Worm (Caenorhabditis elegans) whole organism, L4 larva: ENCODE measurements around the gene fbxa-36.

ENCODE experiments used
- D1046.2 ChIP-seq: fragments of 200-800 bp; sonication (Bioruptor generic); IDR thresholded peaks from 2 replicates; pipeline ENCODE4 v1.3.6; 2022; ENCODE audit warnings: missing genetic modification characterization, missing compliant biosample characterization
- F10B5.3 ChIP-seq: sonication (generic microtip); optimal IDR thresholded peaks from 2 replicates; lab custom pipeline; 2016; ENCODE audit warnings: mild to moderate bottlenecking, missing genetic modification characterization, missing compliant biosample characterization
- F44E2.7 ChIP-seq: fragments of 200-800 bp; sonication (Bioruptor generic); IDR thresholded peaks from 2 replicates; pipeline ENCODE4 v2.1.2; 2022; ENCODE audit warnings: missing genetic modification characterization, missing compliant biosample characterization
- F49E8.2 ChIP-seq: sonication (generic microtip); optimal IDR thresholded peaks from 2 replicates; lab custom pipeline; 2016; ENCODE audit warnings: missing compliant biosample characterization, mild to moderate bottlenecking, missing genetic modification characterization, borderline replicate concordance
- T20F7.1 ChIP-seq: fragments of 200-800 bp; sonication (Bioruptor generic); optimal IDR thresholded peaks from 2 replicates; lab custom pipeline; 2018; ENCODE audit warnings: mild to moderate bottlenecking, missing genetic modification characterization, missing compliant biosample characterization
- Y105C5A.15 ChIP-seq: fragments of 200-800 bp; sonication (Bioruptor generic); IDR thresholded peaks from 2 replicates; pipeline ENCODE4 v1.3.6; 2022; ENCODE audit warnings: missing genetic modification characterization, missing compliant biosample characterization
- Y48G9A.11 ChIP-seq: fragments of 200-800 bp; sonication (Bioruptor generic); IDR thresholded peaks from 2 replicates; pipeline ENCODE4 v1.3.6; 2022; ENCODE audit warnings: missing genetic modification reagents, missing genetic modification characterization, missing compliant biosample characterization
- Y5F2A.4 ChIP-seq: fragments of 200-800 bp; sonication (Bioruptor generic); optimal IDR thresholded peaks from 2 replicates; lab custom pipeline; 2018; ENCODE audit warnings: mild to moderate bottlenecking, missing genetic modification characterization, missing compliant biosample characterization
- Y75B8A.6 ChIP-seq: fragments of 200-800 bp; sonication (Bioruptor generic); IDR thresholded peaks from 2 replicates; pipeline ENCODE4 v1.3.6; 2022; ENCODE audit warnings: missing genetic modification reagents, missing genetic modification characterization, missing compliant biosample characterization
- aha-1 ChIP-seq: fragments of 150-350 bp; peaks from one replicate; lab custom pipeline; 2014; ENCODE audit warnings: missing biosample characterization, missing genetic modification characterization
- ama-1 ChIP-seq: fragments of 150-350 bp; optimal IDR thresholded peaks from 2 replicates; lab custom pipeline; 2014; ENCODE audit warnings: inconsistent platforms, mixed read lengths
- cey-2 ChIP-seq: sonication (generic microtip); optimal IDR thresholded peaks from 3 replicates; lab custom pipeline; 2017; ENCODE audit warnings: missing genetic modification characterization, mild to moderate bottlenecking, missing compliant biosample characterization, antibody characterized with exemption, borderline replicate concordance; ENCODE audit not compliant: insufficient read depth
- ctbp-1 ChIP-seq: fragments of 200-800 bp; sonication (Bioruptor generic); IDR thresholded peaks from 2 replicates; pipeline ENCODE4 v1.3.6; 2022; ENCODE audit warnings: missing genetic modification reagents, missing genetic modification characterization, missing compliant biosample characterization
- daf-12 ChIP-seq: fragments of 150-350 bp; optimal IDR thresholded peaks from 2 replicates; lab custom pipeline; 2014; ENCODE audit warnings: missing biosample characterization, missing genetic modification reagents, missing genetic modification characterization
- daf-16 ChIP-seq, 3 experiments: sonication (generic microtip); optimal IDR thresholded peaks; 2 replicates each; lab custom pipeline; 2016 to 2017; ENCODE audit warnings: missing genetic modification characterization in 3 of 3, missing genetic modification reagents in 3 of 3, mild to moderate bottlenecking in 2 of 3, missing compliant biosample characterization in 2 of 3, missing biosample characterization in 1 of 3, moderate library complexity in 1 of 3
- fkh-10 ChIP-seq: fragments of 150-350 bp; optimal IDR thresholded peaks from 2 replicates; lab custom pipeline; 2014; ENCODE audit warnings: missing biosample characterization, missing genetic modification reagents, missing genetic modification characterization
- gei-8 ChIP-seq: fragments of 200-800 bp; sonication (Bioruptor generic); optimal IDR thresholded peaks from 2 replicates; lab custom pipeline; 2018; ENCODE audit warnings: mild to moderate bottlenecking, missing genetic modification characterization, missing compliant biosample characterization
- hmg-1.1 ChIP-seq: fragments of 200-800 bp; sonication (Bioruptor generic); IDR thresholded peaks from 2 replicates; pipeline ENCODE4 v1.3.6; 2022; ENCODE audit warnings: missing genetic modification reagents, missing genetic modification characterization, missing compliant biosample characterization
- madf-5 ChIP-seq, 2 experiments: fragments of 200-800 bp; sonication (Bioruptor generic); IDR thresholded peaks; 2 replicates each; pipeline ENCODE4 v1.3.6; 2022; ENCODE audit warnings: missing compliant biosample characterization in 2 of 2, missing genetic modification characterization in 2 of 2
- mes-2 ChIP-seq: sonication (generic microtip); optimal IDR thresholded peaks from 2 replicates; lab custom pipeline; 2016; ENCODE audit warnings: missing genotype, mild to moderate bottlenecking, missing genetic modification characterization, missing compliant biosample characterization; ENCODE audit not compliant: poor library complexity, severe bottlenecking
- mxl-3 ChIP-seq: fragments of 200-800 bp; sonication (Bioruptor generic); optimal IDR thresholded peaks from 2 replicates; lab custom pipeline; 2018; ENCODE audit warnings: mild to moderate bottlenecking, missing genetic modification characterization, missing compliant biosample characterization
- nhr-10 ChIP-seq: fragments of 150-350 bp; optimal IDR thresholded peaks from 2 replicates; lab custom pipeline; 2014; ENCODE audit warnings: missing biosample characterization, missing genetic modification characterization
- nhr-102 ChIP-seq: sonication (generic microtip); optimal IDR thresholded peaks from 2 replicates; lab custom pipeline; 2016; ENCODE audit warnings: mild to moderate bottlenecking, missing genetic modification characterization, moderate library complexity, missing compliant biosample characterization
- nhr-111 ChIP-seq: fragments of 200-800 bp; sonication (Bioruptor generic); optimal IDR thresholded peaks from 2 replicates; lab custom pipeline; 2018; ENCODE audit warnings: mild to moderate bottlenecking, missing genetic modification characterization, missing compliant biosample characterization
- nhr-237 ChIP-seq: sonication (generic microtip); optimal IDR thresholded peaks from 2 replicates; lab custom pipeline; 2017; ENCODE audit warnings: missing biosample characterization, missing genetic modification characterization
- nhr-25 ChIP-seq: sonication (generic microtip); optimal IDR thresholded peaks from 2 replicates; lab custom pipeline; 2017; ENCODE audit warnings: missing genetic modification characterization, mild to moderate bottlenecking, missing compliant biosample characterization, antibody characterized with exemption, moderate library complexity, borderline replicate concordance; ENCODE audit not compliant: insufficient read depth
- nhr-28 ChIP-seq: fragments of 150-350 bp; optimal IDR thresholded peaks from 2 replicates; lab custom pipeline; 2014; ENCODE audit warnings: missing biosample characterization, missing genetic modification characterization
- nhr-76 ChIP-seq: fragments of 150-350 bp; optimal IDR thresholded peaks from 2 replicates; lab custom pipeline; 2014; ENCODE audit warnings: missing biosample characterization, missing genetic modification characterization
- pha-4 ChIP-seq, 2 experiments: fragments of 150-350 bp in 1 of 2; fragments of 200-800 bp in 1 of 2; sonication (Bioruptor generic) in 1 of 2; IDR thresholded peaks in 1 of 2; optimal IDR thresholded peaks in 1 of 2; 2 replicates each; pipeline versions ENCODE4 v1.3.6 to Lab custom; 2014 to 2022; ENCODE audit warnings: missing genetic modification characterization in 2 of 2, missing genetic modification reagents in 2 of 2, missing biosample characterization in 1 of 2, missing compliant biosample characterization in 1 of 2
- pqm-1 ChIP-seq: sonication (generic microtip); optimal IDR thresholded peaks from 2 replicates; lab custom pipeline; 2017; ENCODE audit warnings: missing biosample characterization, missing genetic modification characterization
- skn-1 ChIP-seq: fragments of 150-350 bp; optimal IDR thresholded peaks from 2 replicates; lab custom pipeline; 2014; ENCODE audit warnings: missing biosample characterization, missing genetic modification characterization
- snpc-1.2 ChIP-seq: fragments of 200-800 bp; sonication (Bioruptor generic); IDR thresholded peaks from 2 replicates; pipeline ENCODE4 v1.3.6; 2022; ENCODE audit warnings: missing genetic modification reagents, missing genetic modification characterization, missing compliant biosample characterization
- snpc-4 ChIP-seq: fragments of 150-350 bp; optimal IDR thresholded peaks from 2 replicates; lab custom pipeline; 2014; ENCODE audit warnings: missing biosample characterization, missing genetic modification characterization
- spr-1 ChIP-seq: sonication (generic microtip); optimal IDR thresholded peaks from 2 replicates; lab custom pipeline; 2016; ENCODE audit warnings: mild to moderate bottlenecking, missing genetic modification characterization, missing compliant biosample characterization
- tag-97 ChIP-seq: fragments of 200-800 bp; sonication (Bioruptor generic); IDR thresholded peaks from 2 replicates; pipeline ENCODE4 v1.3.6; 2022; ENCODE audit warnings: missing genetic modification characterization, missing compliant biosample characterization
- tra-1 ChIP-seq: fragments of 200-800 bp; sonication (Bioruptor generic); IDR thresholded peaks from 2 replicates; pipeline ENCODE4 v1.3.6; 2022; ENCODE audit warnings: missing genetic modification reagents, missing genetic modification characterization, missing compliant biosample characterization
- unc-130 ChIP-seq: sonication (generic microtip); optimal IDR thresholded peaks from 2 replicates; lab custom pipeline; 2016; ENCODE audit warnings: missing genetic modification reagents, missing genetic modification characterization, missing compliant biosample characterization
- unc-39 ChIP-seq: sonication (generic microtip); optimal IDR thresholded peaks from 2 replicates; lab custom pipeline; 2017; ENCODE audit warnings: missing biosample characterization, missing genetic modification characterization
- unc-62 ChIP-seq, 3 experiments: fragments of 150-350 bp in 1 of 3; sonication (generic microtip); optimal IDR thresholded peaks in 2 of 3; peaks in 1 of 3; 1 replicate in 1 of 3; 2 replicates in 2 of 3; lab custom pipeline; 2014 to 2017; ENCODE audit warnings: missing biosample characterization in 3 of 3, missing genetic modification characterization in 3 of 3, missing genetic modification reagents in 3 of 3, missing genotype in 1 of 3
- zag-1 ChIP-seq: fragments of 150-350 bp; optimal IDR thresholded peaks from 2 replicates; lab custom pipeline; 2014; ENCODE audit warnings: missing biosample characterization, missing genetic modification characterization
- zip-2 ChIP-seq: fragments of 150-350 bp; optimal IDR thresholded peaks from 2 replicates; lab custom pipeline; 2014; ENCODE audit warnings: missing biosample characterization, missing genetic modification characterization
- ztf-7 ChIP-seq: fragments of 150-350 bp; optimal IDR thresholded peaks from 2 replicates; lab custom pipeline; 2014; ENCODE audit warnings: missing biosample characterization, missing genetic modification characterization

The fbxa-36 gene

DNA sequence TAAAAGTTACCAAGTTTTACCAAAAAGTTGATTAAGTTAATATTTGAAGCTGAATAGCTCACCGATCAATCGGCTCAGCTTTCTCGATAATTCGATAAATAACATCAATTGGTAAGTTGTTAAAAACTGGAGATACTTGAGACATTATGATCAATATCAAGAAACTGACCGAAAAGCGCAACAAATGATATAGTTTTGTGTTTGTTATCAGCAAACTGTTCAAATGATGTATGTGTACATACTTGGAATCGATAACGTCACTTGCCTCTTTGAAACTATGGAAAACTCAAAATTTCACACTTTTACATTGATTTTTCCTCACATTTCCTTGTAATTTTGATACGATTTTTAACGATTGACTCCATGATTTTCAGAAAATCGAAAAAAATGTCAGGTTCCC, 22.0 kb upstream of the fbxa-36 start, which contains the start of the genes fbxa-80 and fbxa-19 (continued):
- TF ChIP-seq mes-2 (tag; lab: Kevin White, UChicago) = no peak
- no peak for TF ChIP-seq spr-1
- TF ChIP-seq F44E2.7 = no peak
- TF ChIP-seq unc-130 (GFP tag; lab: Kevin White, UChicago) = no peak
- no peak for TF ChIP-seq Y105C5A.15 (GFP tag; lab: Robert Waterston, UW)
- peak; percentile 80 for TF ChIP-seq pqm-1 (tag; lab: Kevin White, UChicago)
- TF ChIP-seq hmg-1.1 (GFP tag; lab: Robert Waterston, UW) = no peak

DNA sequence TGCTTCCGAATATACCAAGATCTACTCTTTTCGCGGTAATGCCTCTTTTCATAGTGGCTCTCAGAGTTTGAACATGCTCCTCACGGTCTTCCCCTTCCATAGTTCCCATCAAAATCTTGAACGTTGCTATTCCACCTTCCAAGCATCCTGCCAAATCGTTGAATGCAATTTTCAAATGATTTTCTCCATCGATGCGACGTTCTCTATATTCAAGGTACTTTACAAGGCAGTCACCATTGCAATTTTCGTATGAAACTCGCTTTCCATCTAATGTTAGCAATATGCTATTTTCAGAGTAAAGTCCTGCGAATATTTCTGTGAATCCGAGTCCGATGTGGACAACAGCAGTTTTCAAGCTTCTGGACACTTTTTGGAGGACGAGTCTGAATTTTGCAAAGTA, 21.2 kb upstream of the fbxa-36 start:
- peak in 1 of 2 experiments; percentile 95 for TF ChIP-seq unc-62 (GFP tag; optimal IDR thresholded peaks at IDR 0.05 in 1 of 2; lab: Kevin White, UChicago)
- no peak for TF ChIP-seq unc-62 (tag; optimal IDR thresholded peaks at IDR 0.05; lab: Kevin White, UChicago)
- TF ChIP-seq ctbp-1 (GFP tag; lab: Robert Waterston, UW) = no peak
- TF ChIP-seq fkh-10 = no peak

DNA sequence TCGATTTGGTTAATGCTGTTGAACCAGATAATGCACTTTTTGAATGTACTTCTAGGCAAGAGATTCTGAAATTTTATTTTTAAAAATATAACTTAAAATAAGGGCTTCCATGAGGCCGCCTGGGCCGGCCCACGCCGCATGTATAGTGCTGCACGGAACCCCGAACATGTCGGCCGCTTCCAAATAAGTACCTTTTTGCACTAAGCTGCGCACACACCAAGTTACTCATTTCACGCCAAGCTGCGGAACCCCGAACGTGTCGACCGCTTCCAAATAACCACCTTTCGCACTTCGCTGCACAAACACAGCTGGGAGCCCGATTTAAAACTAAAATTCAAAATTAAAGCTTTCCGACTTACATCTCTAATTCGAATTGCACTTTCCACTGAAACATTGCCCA, 18.3 kb upstream of the fbxa-36 start:
- TF ChIP-seq F49E8.2 (tag; lab: Kevin White, UChicago) (no peak), ama-1 (lab: Kevin White, UChicago) (no peak), tag-97 (GFP tag; lab: Robert Waterston, UW) (no peak), tra-1 (GFP tag; lab: Robert Waterston, UW) (no peak), ctbp-1 (GFP tag; lab: Robert Waterston, UW) (no peak), Y48G9A.11 (GFP tag; lab: Robert Waterston, UW) (no peak), nhr-10 (tag; lab: Kevin White, UChicago) (no peak), zag-1 (tag; lab: Kevin White, UChicago) (no peak)

DNA sequence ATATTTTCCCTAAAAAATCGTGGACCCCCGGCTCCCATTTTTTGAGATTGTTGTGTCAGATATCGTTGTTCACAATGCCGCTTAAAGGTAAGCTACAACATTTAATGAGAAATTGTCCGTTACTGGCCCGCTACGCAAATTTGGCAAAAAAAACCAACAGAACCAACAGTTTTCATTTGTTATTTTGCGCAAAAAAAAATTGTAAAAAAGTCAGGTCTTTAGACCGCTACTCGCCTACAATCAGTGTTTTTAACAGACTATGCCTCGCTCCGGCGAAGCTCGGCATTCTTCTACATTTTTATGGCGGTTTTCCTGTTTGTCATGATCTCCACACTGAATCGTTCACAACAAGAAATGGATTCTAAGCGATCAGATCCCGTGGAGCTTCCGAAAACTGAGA, 15.9 kb upstream of the fbxa-36 start, which contains the start of gene Y82E9BL.12:
Y82E9BL.12 (plus strand) TSS at position 301 of the 400 bp plus-strand sequence.
- TF ChIP-seq mxl-3 (GFP tag; lab: Kevin White, UChicago) (no peak), nhr-25 (tag; lab: Kevin White, UChicago) (no peak), nhr-28 (tag; lab: Kevin White, UChicago) (no peak), snpc-4 (no peak), nhr-102 (tag; lab: Kevin White, UChicago) (no peak), madf-5 (GFP tag; IDR thresholded peaks at IDR 0.05; lab: Robert Waterston, UW) (no peak), Y75B8A.6 (no peak), snpc-1.2 (GFP tag; lab: Robert Waterston, UW) (no peak)

DNA sequence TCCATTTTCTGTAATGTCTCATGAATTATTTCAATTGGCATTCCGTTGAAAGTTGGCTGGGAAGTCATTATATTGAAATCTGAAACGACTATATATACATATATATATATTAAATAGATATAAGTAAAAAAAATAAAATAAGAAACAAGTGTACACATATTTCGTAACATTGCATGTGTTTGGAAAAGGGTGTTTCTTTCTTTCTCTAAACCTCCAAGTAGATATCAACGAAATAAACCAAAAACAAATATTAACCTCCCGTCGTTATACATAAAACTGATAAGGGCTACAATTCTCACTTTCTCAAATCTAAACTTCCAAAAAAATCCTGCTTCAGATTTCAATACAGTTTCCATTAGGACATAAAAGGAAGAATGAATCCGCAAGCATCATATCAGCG, 15.2 kb upstream of the fbxa-36 start, which contains the start of gene fbxa-79:
fbxa-79 (minus strand) TSS at position 86 of the 400 bp plus-strand sequence.
- TF ChIP-seq F10B5.3 (no peak), tra-1 (GFP tag; lab: Robert Waterston, UW) (no peak), Y5F2A.4 (GFP tag; lab: Kevin White, UChicago) (no peak), T20F7.1 (GFP tag; lab: Kevin White, UChicago) (no peak), nhr-237 (tag; lab: Kevin White, UChicago) (no peak), aha-1 (tag; lab: Kevin White, UChicago) (peak; percentile 1), pha-4 (GFP tag; IDR thresholded peaks at IDR 0.05; lab: Robert Waterston, UW) (no peak), pha-4 (tag; optimal IDR thresholded peaks at IDR 0.05; lab: Kevin White, UChicago) (no peak), gei-8 (GFP tag; lab: Kevin White, UChicago) (no peak), unc-39 (tag; lab: Kevin White, UChicago) (no peak), ztf-7 (tag; lab: Kevin White, UChicago) (peak; percentile 66), ctbp-1 (GFP tag; lab: Robert Waterston, UW) (no peak), zip-2 (tag; lab: Kevin White, UChicago) (peak; percentile 91), D1046.2 (GFP tag; lab: Robert Waterston, UW) (no peak), cey-2 (tag; lab: Kevin White, UChicago) (no peak), mes-2 (tag; lab: Kevin White, UChicago) (no peak), daf-16 (GFP tag; optimal IDR thresholded peaks at IDR 0.05; lab: Kevin White, UChicago) (no peak), daf-16 (tag; optimal IDR thresholded peaks at IDR 0.05; lab: Kevin White, UChicago) (peak; percentile 71), nhr-76 (no peak), daf-12 (no peak), Y105C5A.15 (GFP tag; lab: Robert Waterston, UW) (no peak), unc-130 (GFP tag; lab: Kevin White, UChicago) (no peak), unc-62 (GFP tag; optimal IDR thresholded peaks at IDR 0.05 in 1 of 2; lab: Kevin White, UChicago) (peak in 1 of 2 experiments; percentile 25), unc-62 (tag; optimal IDR thresholded peaks at IDR 0.05; lab: Kevin White, UChicago) (no peak), skn-1 (no peak), nhr-111 (GFP tag; lab: Kevin White, UChicago) (no peak), pqm-1 (tag; lab: Kevin White, UChicago) (peak; percentile 86)
